Worm (Caenorhabditis elegans) whole organism, L2 larva: Measurements from ENCODE around the gene K08H2.5.

ENCODE experiments used
- C34F6.9 ChIP-seq: fragments of 150-350 bp; optimal IDR thresholded peaks from 2 replicates; lab custom pipeline; 2014; ENCODE audit warnings: missing biosample characterization, missing genetic modification characterization
- F13H6.1 ChIP-seq: sonication (generic microtip); optimal IDR thresholded peaks from 2 replicates; lab custom pipeline; 2016; ENCODE audit warnings: missing genetic modification characterization, missing compliant biosample characterization
- R02D3.7 ChIP-seq: fragments of 150-350 bp; optimal IDR thresholded peaks from 2 replicates; lab custom pipeline; 2014; ENCODE audit warnings: missing biosample characterization, missing genetic modification characterization
- alr-1 ChIP-seq: fragments of 150-350 bp; optimal IDR thresholded peaks from 2 replicates; lab custom pipeline; 2014; ENCODE audit warnings: missing biosample characterization, missing genetic modification characterization
- aly-2 ChIP-seq: fragments of 150-350 bp; optimal IDR thresholded peaks from 2 replicates; lab custom pipeline; 2014; ENCODE audit warnings: missing biosample characterization, missing genetic modification characterization
- ama-1 ChIP-seq: fragments of 150-350 bp; optimal IDR thresholded peaks from 2 replicates; lab custom pipeline; 2018; ENCODE audit warnings: inconsistent platforms
- ceh-82 ChIP-seq: fragments of 150-350 bp; optimal IDR thresholded peaks from 2 replicates; lab custom pipeline; 2014; ENCODE audit warnings: missing biosample characterization, missing genetic modification characterization
- dmd-4 ChIP-seq: sonication (generic microtip); optimal IDR thresholded peaks from 2 replicates; lab custom pipeline; 2017; ENCODE audit warnings: missing biosample characterization, missing genetic modification characterization
- egl-27 ChIP-seq: sonication (generic microtip); optimal IDR thresholded peaks from 3 replicates; lab custom pipeline; 2017; ENCODE audit warnings: missing biosample characterization, missing genetic modification reagents, missing genetic modification characterization
- elt-1 ChIP-seq: fragments of 150-350 bp; optimal IDR thresholded peaks from 2 replicates; lab custom pipeline; 2014; ENCODE audit warnings: missing biosample characterization, missing genetic modification characterization
- elt-3 ChIP-seq: sonication (generic microtip); optimal IDR thresholded peaks from 2 replicates; lab custom pipeline; 2017; ENCODE audit warnings: missing biosample characterization, missing genetic modification characterization
- fos-1 ChIP-seq: fragments of 150-350 bp; optimal IDR thresholded peaks from 2 replicates; lab custom pipeline; 2014; ENCODE audit warnings: missing biosample characterization, missing genetic modification characterization
- lin-11 ChIP-seq: fragments of 150-350 bp; sonication (generic microtip); optimal IDR thresholded peaks from 2 replicates; lab custom pipeline; 2014; ENCODE audit warnings: missing biosample characterization, missing genetic modification characterization, inconsistent platforms, mixed read lengths
- lin-13 ChIP-seq: fragments of 150-350 bp; optimal IDR thresholded peaks from 2 replicates; lab custom pipeline; 2014; ENCODE audit warnings: missing biosample characterization, missing genetic modification reagents, missing genetic modification characterization
- lsy-2 ChIP-seq, 2 experiments: fragments of 150-350 bp in 1 of 2; sonication (generic microtip) in 1 of 2; optimal IDR thresholded peaks; 2 replicates each; lab custom pipeline; 2014 to 2017; ENCODE audit warnings: missing biosample characterization in 2 of 2, missing genetic modification characterization in 2 of 2
- nhr-11 ChIP-seq: fragments of 150-350 bp; optimal IDR thresholded peaks from 2 replicates; lab custom pipeline; 2014; ENCODE audit warnings: missing biosample characterization, missing genetic modification characterization
- nhr-12 ChIP-seq: fragments of 150-350 bp; optimal IDR thresholded peaks from 2 replicates; lab custom pipeline; 2014; ENCODE audit warnings: missing biosample characterization, missing genetic modification characterization
- nhr-129 ChIP-seq: fragments of 150-350 bp; optimal IDR thresholded peaks from 2 replicates; lab custom pipeline; 2014; ENCODE audit warnings: missing biosample characterization, missing genetic modification characterization
- nhr-21 ChIP-seq: fragments of 150-350 bp; optimal IDR thresholded peaks from 2 replicates; lab custom pipeline; 2014; ENCODE audit warnings: missing biosample characterization, missing genetic modification characterization
- nhr-237 ChIP-seq: fragments of 150-350 bp; optimal IDR thresholded peaks from 2 replicates; lab custom pipeline; 2014; ENCODE audit warnings: missing biosample characterization, missing genetic modification characterization
- nhr-25 ChIP-seq: fragments of 150-350 bp; sonication (generic microtip); optimal IDR thresholded peaks from 3 replicates; lab custom pipeline; 2014; ENCODE audit warnings: missing biosample characterization, missing genetic modification characterization
- nhr-6 ChIP-seq: fragments of 150-350 bp; optimal IDR thresholded peaks from 2 replicates; lab custom pipeline; 2014; ENCODE audit warnings: missing biosample characterization, missing genetic modification characterization
- peb-1 ChIP-seq: fragments of 150-350 bp; optimal IDR thresholded peaks from 2 replicates; lab custom pipeline; 2014; ENCODE audit warnings: missing biosample characterization, missing genetic modification characterization
- sem-4 ChIP-seq: fragments of 150-350 bp; optimal IDR thresholded peaks from 2 replicates; lab custom pipeline; 2014; ENCODE audit warnings: missing biosample characterization, missing genetic modification reagents, missing genetic modification characterization
- skn-1 ChIP-seq: sonication (generic microtip); optimal IDR thresholded peaks from 2 replicates; lab custom pipeline; 2017; ENCODE audit warnings: missing biosample characterization, missing genetic modification characterization
- sma-3 ChIP-seq: sonication (generic microtip); optimal IDR thresholded peaks from 2 replicates; lab custom pipeline; 2016; ENCODE audit warnings: missing genetic modification reagents, missing genetic modification characterization, missing compliant biosample characterization
- sma-9 ChIP-seq, 2 experiments: fragments of 150-350 bp in 1 of 2; sonication (generic microtip) in 1 of 2; optimal IDR thresholded peaks; 2 replicates each; lab custom pipeline; 2014 to 2016; ENCODE audit warnings: missing genetic modification characterization in 2 of 2, mild to moderate bottlenecking in 1 of 2, missing biosample characterization in 1 of 2, missing compliant biosample characterization in 1 of 2, missing genetic modification reagents in 1 of 2, moderate library complexity in 1 of 2
- snpc-4 ChIP-seq: fragments of 150-350 bp; optimal IDR thresholded peaks from 2 replicates; lab custom pipeline; 2014; ENCODE audit warnings: missing biosample characterization, missing genetic modification characterization
- unc-62 ChIP-seq: fragments of 150-350 bp; optimal IDR thresholded peaks from 2 replicates; lab custom pipeline; 2014; ENCODE audit warnings: missing biosample characterization, missing genetic modification reagents, missing genetic modification characterization
- zag-1 ChIP-seq: fragments of 150-350 bp; optimal IDR thresholded peaks from 2 replicates; lab custom pipeline; 2014; ENCODE audit warnings: missing biosample characterization, missing genetic modification characterization
- ztf-4 ChIP-seq: fragments of 150-350 bp; optimal IDR thresholded peaks from 2 replicates; lab custom pipeline; 2014; ENCODE audit warnings: missing biosample characterization, missing genetic modification characterization

K08H2.5 gene

ce11 chrX:13223437-13223836 lies 18.7 kb downstream of the K08H2.5 start, which contains the start of gene skr-20:
Gene skr-20 (minus strand): TSS chrX:13223537.
- TF ChIP-seq zag-1 = no peak

- TF ChIP-seq lsy-2 (tag; optimal IDR thresholded peaks at IDR 0.05; lab: Kevin White, UChicago) (peak in 1 of 2 experiments; percentile 9), skn-1 (no peak), nhr-237 (no peak), fos-1 (tag; lab: Kevin White, UChicago) (peak; percentile 30), sma-9 (GFP tag; optimal IDR thresholded peaks at IDR 0.05; lab: Kevin White, UChicago) (peak; percentile 4), sma-9 (tag; optimal IDR thresholded peaks at IDR 0.05; lab: Kevin White, UChicago) (no peak), nhr-129 (tag; lab: Kevin White, UChicago) (peak; percentile 48), unc-62 (GFP tag; lab: Kevin White, UChicago) (no peak)
Observed at ce11 chrX:13221357-13221756, 20.8 kb downstream of the K08H2.5 start, which contains the start of gene asp-4. Gene asp-4 (minus strand): TSS chrX:13221462.

ce11 chrX:13220609-13221008 lies 21.5 kb downstream of the K08H2.5 start:
- peak; percentile 86 for TF ChIP-seq snpc-4 (tag; lab: Kevin White, UChicago)
- TF ChIP-seq aly-2 (tag; lab: Kevin White, UChicago) = no peak
- no peak for TF ChIP-seq lin-13 (GFP tag; lab: Kevin White, UChicago)
- no peak for TF ChIP-seq ceh-82 (tag; lab: Kevin White, UChicago)
- TF ChIP-seq sma-9 (GFP tag; optimal IDR thresholded peaks at IDR 0.05; lab: Kevin White, UChicago) = peak; percentile 27
- TF ChIP-seq sma-9 (tag; optimal IDR thresholded peaks at IDR 0.05; lab: Kevin White, UChicago) = no peak
- no peak for TF ChIP-seq lin-11
- no peak for TF ChIP-seq nhr-11
- TF ChIP-seq nhr-129 (tag; lab: Kevin White, UChicago) = peak; percentile 52
- peak; percentile 43 for TF ChIP-seq F13H6.1 (tag; lab: Kevin White, UChicago)
- peak; percentile 9 for TF ChIP-seq C34F6.9 (tag; lab: Kevin White, UChicago)
- TF ChIP-seq lsy-2 (tag; optimal IDR thresholded peaks at IDR 0.05; lab: Kevin White, UChicago) = no peak
- TF ChIP-seq nhr-6 (tag; lab: Kevin White, UChicago) = no peak
- no peak for TF ChIP-seq alr-1 (tag; lab: Kevin White, UChicago)
- peak; percentile 11 for TF ChIP-seq ztf-4 (tag; lab: Kevin White, UChicago)
- TF ChIP-seq sma-3 (GFP tag; lab: Kevin White, UChicago) = no peak

DNA sequence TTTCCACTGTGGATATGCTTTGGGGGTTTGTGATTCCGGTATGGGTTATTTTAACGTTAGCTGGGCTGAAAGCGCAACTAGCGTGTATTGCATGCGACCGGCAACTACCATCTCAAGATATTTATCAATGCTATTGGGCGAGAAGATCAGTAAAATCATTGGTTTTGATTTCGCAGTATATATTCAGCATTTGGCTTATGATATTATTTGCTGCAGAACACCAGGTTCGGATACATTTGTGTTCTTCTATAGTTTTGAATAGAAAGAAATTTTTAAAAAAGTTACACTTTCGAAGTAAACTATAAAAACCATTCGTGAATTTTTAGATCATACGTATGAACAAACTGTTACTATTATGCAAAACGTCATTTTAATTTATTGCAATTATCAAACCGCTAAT lies 24.2 kb downstream of the K08H2.5 start:
- TF ChIP-seq nhr-25 (tag; lab: Kevin White, UChicago) (no peak), nhr-21 (tag; lab: Kevin White, UChicago) (no peak), ama-1 (no peak), dmd-4 (tag; lab: Kevin White, UChicago) (no peak), egl-27 (tag; lab: Kevin White, UChicago) (no peak), elt-3 (tag; lab: Kevin White, UChicago) (no peak), nhr-237 (no peak), peb-1 (no peak), lin-11 (no peak)

- no peak for TF ChIP-seq nhr-12 (tag; lab: Kevin White, UChicago)
Observed at ce11 chrX:13216802-13217201, 25.3 kb downstream of the K08H2.5 start, which contains the start of gene R12H7.4. Gene R12H7.4 (plus strand): TSS chrX:13217102.

DNA sequence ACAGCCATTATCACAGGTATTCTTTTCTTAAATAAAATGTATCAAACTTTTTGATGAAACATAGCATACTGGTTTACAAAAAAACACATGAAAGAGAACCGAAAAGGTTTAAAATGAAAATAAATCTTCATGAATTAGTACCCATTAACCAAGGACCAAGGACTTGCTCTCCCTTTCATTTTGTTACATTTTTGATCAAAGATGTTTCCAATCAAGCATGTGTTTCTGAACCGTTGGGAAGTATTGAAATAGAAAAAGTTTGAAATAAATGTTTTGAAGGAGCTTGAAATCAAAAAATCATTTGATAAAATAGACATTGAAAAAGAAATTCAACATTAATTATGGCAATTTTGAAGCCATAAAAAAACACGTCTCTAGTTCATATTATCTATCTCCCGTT lies 29.6 kb downstream of the K08H2.5 start:
- TF ChIP-seq nhr-6 (tag; lab: Kevin White, UChicago) = no peak
- TF ChIP-seq R02D3.7 (tag; lab: Kevin White, UChicago) = no peak
- TF ChIP-seq dmd-4 (tag; lab: Kevin White, UChicago) = no peak
- TF ChIP-seq sma-9 (GFP tag; optimal IDR thresholded peaks at IDR 0.05; lab: Kevin White, UChicago) = no peak
- no peak for TF ChIP-seq sma-9 (tag; optimal IDR thresholded peaks at IDR 0.05; lab: Kevin White, UChicago)
- no peak for TF ChIP-seq ama-1
- no peak for TF ChIP-seq nhr-12 (tag; lab: Kevin White, UChicago)
- TF ChIP-seq skn-1 = no peak
- no peak for TF ChIP-seq zag-1
- TF ChIP-seq lin-13 (GFP tag; lab: Kevin White, UChicago) = no peak
- TF ChIP-seq ceh-82 (tag; lab: Kevin White, UChicago) = no peak
- TF ChIP-seq elt-1 (tag; lab: Kevin White, UChicago) = no peak
- no peak for TF ChIP-seq lin-11
- TF ChIP-seq ztf-4 (tag; lab: Kevin White, UChicago) = no peak
- TF ChIP-seq sem-4 (tag; lab: Kevin White, UChicago) = no peak
